Fruit fly (Drosophila melanogaster) whole organism, embryonic: Measurements from ENCODE around the gene CG3919.
A peak's percentile ranks its signal among the peaks of the same experiment; 100 is the strongest.

Experiments used
- Bgb ChIP-seq: fragments of 200-800 bp; sonication (Bioruptor generic); IDR thresholded peaks from 2 replicates; pipeline ENCODE4 v1.3.6; 2022; ENCODE audit warnings: missing biosample characterization, missing genetic modification characterization; ENCODE audit not compliant: partially characterized antibody
- CG10209 ChIP-seq: fragments of 200-800 bp; sonication (Bioruptor generic); optimal IDR thresholded peaks from 3 replicates; lab custom pipeline; 2017; ENCODE audit warnings: missing biosample characterization, mild to moderate bottlenecking, missing genetic modification characterization, missing genetic modification reagents
- CG10462 ChIP-seq: fragments of 200-800 bp; sonication (Bioruptor generic); optimal IDR thresholded peaks from 2 replicates; lab custom pipeline; 2016; ENCODE audit warnings: missing biosample characterization, missing genetic modification characterization
- CG10959 ChIP-seq: fragments of 200-800 bp; sonication (Bioruptor generic); IDR thresholded peaks from 2 replicates; pipeline ENCODE4 v1.3.6; 2022; ENCODE audit warnings: missing biosample characterization, missing genetic modification characterization
- CG12769 ChIP-seq: fragments of 200-800 bp; sonication (Bioruptor generic); optimal IDR thresholded peaks from 2 replicates; lab custom pipeline; 2019; ENCODE audit warnings: missing biosample characterization, mild to moderate bottlenecking, missing genetic modification characterization, moderate library complexity
- CG13296 ChIP-seq: fragments of 200-800 bp; sonication (Bioruptor generic); optimal IDR thresholded peaks from 3 replicates; lab custom pipeline; 2018; ENCODE audit warnings: missing biosample characterization, mild to moderate bottlenecking, missing genetic modification characterization
- CG14710 ChIP-seq: fragments of 200-800 bp; sonication (Bioruptor generic); optimal IDR thresholded peaks from 3 replicates; lab custom pipeline; 2019; ENCODE audit warnings: missing biosample characterization, mild to moderate bottlenecking, missing genetic modification characterization, moderate library complexity
- CG14965 ChIP-seq: fragments of 200-800 bp; sonication (Bioruptor generic); optimal IDR thresholded peaks from 2 replicates; lab custom pipeline; 2016; ENCODE audit warnings: missing biosample characterization, missing genetic modification characterization, borderline replicate concordance
- CG6791 ChIP-seq: fragments of 200-800 bp; sonication (Bioruptor generic); IDR thresholded peaks from 3 replicates; pipeline ENCODE4 v1.3.6; 2022; ENCODE audit warnings: missing biosample characterization, missing genetic modification characterization; ENCODE audit not compliant: partially characterized antibody
- CG9817 ChIP-seq: fragments of 200-800 bp; sonication (Bioruptor generic); optimal IDR thresholded peaks from 2 replicates; lab custom pipeline; 2018; ENCODE audit warnings: missing biosample characterization, mild to moderate bottlenecking, missing genetic modification characterization, moderate library complexity
- Deaf1 ChIP-seq: fragments of 200-800 bp; optimal IDR thresholded peaks from 3 replicates; lab custom pipeline; 2019; ENCODE audit warnings: missing biosample characterization, mild to moderate bottlenecking, missing genetic modification characterization, moderate library complexity
- Dll ChIP-seq: fragments of 200-800 bp; sonication (Bioruptor generic); IDR thresholded peaks from 4 replicates; pipeline ENCODE4 v1.3.6; 2022; ENCODE audit warnings: missing biosample characterization, missing genetic modification characterization; ENCODE audit not compliant: partially characterized antibody
- Eip74EF ChIP-seq, 2 experiments: fragments of 200-800 bp in 1 of 2; fragments of >200 bp in 1 of 2; sonication (Bioruptor generic) in 1 of 2; optimal IDR thresholded peaks; 2 replicates each; lab custom pipeline; 2017 to 2019; ENCODE audit warnings: missing biosample characterization in 2 of 2, missing genetic modification characterization in 2 of 2, mild to moderate bottlenecking in 1 of 2, moderate library complexity in 1 of 2
- HLH4C ChIP-seq: fragments of 200-800 bp; sonication (Bioruptor generic); IDR thresholded peaks from 3 replicates; pipeline ENCODE4 v1.3.6; 2022; ENCODE audit warnings: missing biosample characterization, missing genetic modification characterization; ENCODE audit not compliant: partially characterized antibody
- HmgD ChIP-seq: fragments of 200-800 bp; sonication (Bioruptor generic); optimal IDR thresholded peaks from 3 replicates; lab custom pipeline; 2016; ENCODE audit warnings: missing biosample characterization, missing genetic modification characterization
- Hr51 ChIP-seq, 2 experiments: fragments of 200-800 bp; sonication (Bioruptor generic); optimal IDR thresholded peaks; 2 replicates in 1 of 2; 3 replicates in 1 of 2; lab custom pipeline; 2016 to 2018; ENCODE audit warnings: missing biosample characterization in 2 of 2, missing genetic modification characterization in 2 of 2, mild to moderate bottlenecking in 1 of 2, moderate library complexity in 1 of 2
- Jarid2 ChIP-seq: fragments of 200-800 bp; sonication (Bioruptor generic); optimal IDR thresholded peaks from 3 replicates; lab custom pipeline; 2017; ENCODE audit warnings: mild to moderate bottlenecking, missing biosample characterization, missing genetic modification reagents, missing genetic modification characterization
- MTF-1 ChIP-seq: fragments of 200-800 bp; sonication (Bioruptor generic); optimal IDR thresholded peaks from 2 replicates; lab custom pipeline; 2018; ENCODE audit warnings: missing biosample characterization, mild to moderate bottlenecking, missing genetic modification characterization, borderline replicate concordance
- Poxn ChIP-seq: fragments of 200-800 bp; sonication (Bioruptor generic); IDR thresholded peaks from 2 replicates; pipeline ENCODE4 v1.3.6; 2022; ENCODE audit warnings: missing biosample characterization, missing genetic modification characterization
- Stat92E ChIP-seq, 3 experiments: fragments of >200 bp in 2 of 3; fragments of 200-800 bp in 1 of 3; sonication (Bioruptor generic) in 1 of 3; optimal IDR thresholded peaks; 2 replicates each; lab custom pipeline; 2017 to 2019; ENCODE audit warnings: missing biosample characterization in 3 of 3, missing genetic modification characterization in 3 of 3, mild to moderate bottlenecking in 1 of 3, moderate library complexity in 1 of 3
- bab2 ChIP-seq: fragments of 200-800 bp; sonication (Bioruptor generic); optimal IDR thresholded peaks from 2 replicates; lab custom pipeline; 2016; ENCODE audit warnings: missing biosample characterization, missing genetic modification characterization
- bowl ChIP-seq: fragments of 200-800 bp; sonication (Bioruptor generic); IDR thresholded peaks from 2 replicates; pipeline ENCODE4 v1.3.6; 2022; ENCODE audit warnings: missing biosample characterization, missing genetic modification characterization
- caup ChIP-seq: fragments of 200-800 bp; sonication (Bioruptor generic); optimal IDR thresholded peaks from 3 replicates; lab custom pipeline; 2017; ENCODE audit warnings: missing biosample characterization, mild to moderate bottlenecking, missing genetic modification characterization, moderate library complexity; ENCODE audit not compliant: severe bottlenecking
- chm ChIP-seq: fragments of 200-800 bp; sonication (Bioruptor generic); IDR thresholded peaks from 2 replicates; pipeline ENCODE4 v1.3.6; 2022; ENCODE audit warnings: missing biosample characterization, missing genetic modification characterization
- dimm ChIP-seq: fragments of 200-800 bp; sonication (Bioruptor generic); IDR thresholded peaks from 2 replicates; pipeline ENCODE4 v1.3.6; 2022; ENCODE audit warnings: missing biosample characterization, missing genetic modification characterization
- dm ChIP-seq: fragments of 200-800 bp; sonication (Bioruptor generic); optimal IDR thresholded peaks from 3 replicates; lab custom pipeline; 2016; ENCODE audit warnings: missing biosample characterization, missing genetic modification characterization
- grn ChIP-seq: fragments of 200-800 bp; sonication (Bioruptor generic); optimal IDR thresholded peaks from 3 replicates; lab custom pipeline; 2017; ENCODE audit warnings: missing biosample characterization, missing genetic modification characterization
- ham ChIP-seq: fragments of 200-800 bp; sonication (Bioruptor generic); IDR thresholded peaks from 2 replicates; pipeline ENCODE4 v1.3.6; 2022; ENCODE audit warnings: missing biosample characterization, missing genetic modification characterization
- hkb ChIP-seq, 2 experiments: fragments of 200-800 bp in 1 of 2; fragments of >200 bp in 1 of 2; sonication (Bioruptor generic) in 1 of 2; IDR thresholded peaks in 1 of 2; optimal IDR thresholded peaks in 1 of 2; 2 replicates each; pipeline versions ENCODE4 v1.3.6 to Lab custom; 2017 to 2022; ENCODE audit warnings: missing biosample characterization in 1 of 2, missing genetic modification characterization in 1 of 2
- ind ChIP-seq: fragments of 200-800 bp; sonication (Bioruptor generic); optimal IDR thresholded peaks from 3 replicates; lab custom pipeline; 2016; ENCODE audit warnings: missing biosample characterization, missing genetic modification characterization
- kni ChIP-seq: fragments of 200-800 bp; sonication (Bioruptor generic); optimal IDR thresholded peaks from 3 replicates; lab custom pipeline; 2017; ENCODE audit warnings: mild to moderate bottlenecking, missing biosample characterization, missing genetic modification reagents, missing genetic modification characterization
- pnt ChIP-seq: fragments of 200-800 bp; sonication (Bioruptor generic); optimal IDR thresholded peaks from 3 replicates; lab custom pipeline; 2016; ENCODE audit warnings: missing biosample characterization, missing genetic modification characterization
- pum ChIP-seq: fragments of 200-800 bp; sonication (Bioruptor generic); optimal IDR thresholded peaks from 2 replicates; lab custom pipeline; 2016; ENCODE audit warnings: missing biosample characterization, missing genetic modification characterization
- ranshi ChIP-seq: fragments of 200-800 bp; sonication (Bioruptor generic); IDR thresholded peaks from 2 replicates; pipeline ENCODE4 v1.3.6; 2022; ENCODE audit warnings: missing biosample characterization, missing genetic modification characterization
- unpg ChIP-seq: fragments of 200-800 bp; sonication (Bioruptor generic); optimal IDR thresholded peaks from 3 replicates; lab custom pipeline; 2018; ENCODE audit warnings: missing biosample characterization, mild to moderate bottlenecking, missing genetic modification characterization, moderate library complexity
- wdn ChIP-seq: fragments of 200-800 bp; sonication (Bioruptor generic); IDR thresholded peaks from 2 replicates; pipeline ENCODE4 v1.3.6; 2022; ENCODE audit warnings: missing biosample characterization, missing genetic modification characterization
- zen2 ChIP-seq: fragments of 200-800 bp; sonication (Bioruptor generic); IDR thresholded peaks from 3 replicates; pipeline ENCODE4 v1.3.6; 2022; ENCODE audit warnings: missing biosample characterization, missing genetic modification characterization; ENCODE audit not compliant: partially characterized antibody

The CG3919 gene

dm6 chr3L:14427292-14427729 lies 16.9 kb downstream of the CG3919 start (continued):
- TF ChIP-seq CG9817 (tag; lab: Kevin White, UChicago) (no peak), ranshi (GFP tag; lab: Robert Waterston, UW) (no peak; the same call in 1 of the 2 replicates), Stat92E (GFP tag; optimal IDR thresholded peaks at IDR 0.05; lab: Kevin White, UChicago) (peak in 1 of 3 experiments; percentile 77), zen2 (GFP tag; lab: Robert Waterston, UW) (0 out of 3 replicates have a peak, but pooled peaks have one; percentile 8), pnt (GFP tag; lab: Kevin White, UChicago) (no peak), Eip74EF (GFP tag; optimal IDR thresholded peaks at IDR 0.05; lab: Kevin White, UChicago) (peak in 1 of 2 experiments; percentile 24), CG6791 (GFP tag; lab: Robert Waterston, UW) (peak; percentile 49; the same call in 1 of the 3 replicates), unpg (GFP tag; lab: Kevin White, UChicago) (peak; percentile 29), Poxn (GFP tag; lab: Robert Waterston, UW) (no peak), dimm (GFP tag; lab: Robert Waterston, UW) (no peak), Jarid2 (GFP tag; lab: Kevin White, UChicago) (peak; percentile 94), HLH4C (GFP tag; lab: Robert Waterston, UW) (no peak), kni (peak; percentile 82), CG14965 (GFP tag; lab: Kevin White, UChicago) (no peak), wdn (GFP tag; lab: Robert Waterston, UW) (peak; percentile 19; the same call in 1 of the 2 replicates), Bgb (GFP tag; lab: Robert Waterston, UW) (peak; percentile 32; the same call in 1 of the 2 replicates), HmgD (no peak), grn (GFP tag; lab: Kevin White, UChicago) (peak; percentile 79), Hr51 (GFP tag; optimal IDR thresholded peaks at IDR 0.05; lab: Kevin White, UChicago) (no peak), Deaf1 (tag; lab: Kevin White, UChicago) (peak; percentile 99), Dll (GFP tag; lab: Robert Waterston, UW) (0 out of 4 replicates have a peak, but pooled peaks have one; percentile 41), bowl (GFP tag; lab: Robert Waterston, UW) (peak; percentile 19; the same call in 1 of the 2 replicates), CG10462 (GFP tag; lab: Kevin White, UChicago) (no peak), ham (GFP tag; lab: Robert Waterston, UW) (no peak), pum (GFP tag; lab: Kevin White, UChicago) (no peak), CG10209 (GFP tag; lab: Kevin White, UChicago) (no peak), CG10959 (GFP tag; lab: Robert Waterston, UW) (no peak), ind (no peak), MTF-1 (GFP tag; lab: Kevin White, UChicago) (peak; percentile 55), CG14710 (tag; lab: Kevin White, UChicago) (peak; percentile 1), CG13296 (GFP tag; lab: Kevin White, UChicago) (peak; percentile 11), CG12769 (peak; percentile 38), bab2 (GFP tag; lab: Kevin White, UChicago) (no peak), caup (GFP tag; lab: Kevin White, UChicago) (peak; percentile 52), chm (GFP tag; lab: Robert Waterston, UW) (no peak), dm (GFP tag; lab: Kevin White, UChicago) (no peak), hkb (optimal IDR thresholded peaks at IDR 0.05; lab: Kevin White, UChicago) (no peak), hkb (GFP tag; IDR thresholded peaks at IDR 0.05; lab: Robert Waterston, UW) (0 out of 2 replicates have a peak, but pooled peaks have one; percentile 19)
